Worm (Caenorhabditis elegans) whole organism, mixed stage, embryonic: ENCODE measurements around the gene med-2.
A peak's percentile ranks its signal among the peaks of the same experiment; 100 is the strongest.

ENCODE experiments used
- M03D4.4 ChIP-seq: sonication (generic microtip); optimal IDR thresholded peaks from 2 replicates; lab custom pipeline; 2017; ENCODE audit warnings: mild to moderate bottlenecking, missing genetic modification characterization, missing compliant biosample characterization
- bed-3 ChIP-seq: fragments of 200-800 bp; sonication (Bioruptor generic); optimal IDR thresholded peaks from 3 replicates; lab custom pipeline; 2018; ENCODE audit warnings: mild to moderate bottlenecking, missing genetic modification characterization, moderate library complexity, missing compliant biosample characterization
- blmp-1 ChIP-seq: fragments of 150-350 bp; optimal IDR thresholded peaks from 2 replicates; lab custom pipeline; 2014; ENCODE audit warnings: missing biosample characterization, missing genetic modification characterization
- ceh-39 ChIP-seq: fragments of 150-350 bp; optimal IDR thresholded peaks from 2 replicates; lab custom pipeline; 2014; ENCODE audit warnings: missing biosample characterization, missing genetic modification characterization
- ceh-43 ChIP-seq: fragments of 200-800 bp; sonication (Bioruptor generic); optimal IDR thresholded peaks from 2 replicates; lab custom pipeline; 2018; ENCODE audit warnings: mild to moderate bottlenecking, missing genetic modification characterization, moderate library complexity, missing compliant biosample characterization
- ceh-83 ChIP-seq: fragments of 200-800 bp; sonication (Bioruptor generic); optimal IDR thresholded peaks from 2 replicates; lab custom pipeline; 2018; ENCODE audit warnings: mild to moderate bottlenecking, missing genetic modification characterization, missing compliant biosample characterization
- ces-1 ChIP-seq: fragments of 150-350 bp; optimal IDR thresholded peaks from 2 replicates; lab custom pipeline; 2014; ENCODE audit warnings: missing biosample characterization, missing genetic modification reagents, missing genetic modification characterization
- cnd-1 ChIP-seq: fragments of 200-800 bp; sonication (Bioruptor generic); optimal IDR thresholded peaks from 2 replicates; lab custom pipeline; 2018; ENCODE audit warnings: mild to moderate bottlenecking, missing genetic modification characterization, missing compliant biosample characterization
- elt-1 ChIP-seq: sonication (generic microtip); optimal IDR thresholded peaks from 2 replicates; lab custom pipeline; 2017; ENCODE audit warnings: missing genetic modification characterization, mild to moderate bottlenecking, missing compliant biosample characterization, antibody characterized with exemption, moderate library complexity, borderline replicate concordance; ENCODE audit not compliant: insufficient read depth
- elt-3 ChIP-seq: fragments of 150-350 bp; optimal IDR thresholded peaks from 2 replicates; lab custom pipeline; 2014; ENCODE audit warnings: missing biosample characterization, missing genetic modification characterization
- flh-1 ChIP-seq: fragments of 200-800 bp; sonication (Bioruptor generic); optimal IDR thresholded peaks from 2 replicates; lab custom pipeline; 2018; ENCODE audit warnings: mild to moderate bottlenecking, missing genetic modification characterization, moderate library complexity, missing compliant biosample characterization
- ham-2 ChIP-seq: fragments of 200-800 bp; sonication (Bioruptor generic); optimal IDR thresholded peaks from 2 replicates; lab custom pipeline; 2018; ENCODE audit warnings: mild to moderate bottlenecking, missing genetic modification characterization, missing compliant biosample characterization
- hlh-1 ChIP-seq: fragments of 150-350 bp; optimal IDR thresholded peaks from 2 replicates; lab custom pipeline; 2014; ENCODE audit warnings: missing biosample characterization, missing genetic modification reagents, missing genetic modification characterization
- lin-13 ChIP-seq: fragments of 150-350 bp; optimal IDR thresholded peaks from 2 replicates; lab custom pipeline; 2014; ENCODE audit warnings: missing biosample characterization, missing genetic modification characterization
- lin-32 ChIP-seq: fragments of 200-800 bp; sonication (Bioruptor generic); optimal IDR thresholded peaks from 2 replicates; lab custom pipeline; 2018; ENCODE audit warnings: mild to moderate bottlenecking, missing genetic modification characterization, missing compliant biosample characterization
- lsy-2 ChIP-seq: fragments of 150-350 bp; optimal IDR thresholded peaks from 2 replicates; lab custom pipeline; 2014; ENCODE audit warnings: missing biosample characterization, missing genetic modification characterization
- mab-5 ChIP-seq: fragments of 150-350 bp; optimal IDR thresholded peaks from 2 replicates; lab custom pipeline; 2014; ENCODE audit warnings: missing biosample characterization, missing genetic modification characterization
- mep-1 ChIP-seq: fragments of 150-350 bp; optimal IDR thresholded peaks from 2 replicates; lab custom pipeline; 2017; ENCODE audit warnings: missing biosample characterization, missing genetic modification reagents, missing genetic modification characterization, inconsistent platforms
- mls-2 ChIP-seq: sonication (generic microtip); optimal IDR thresholded peaks from 2 replicates; lab custom pipeline; 2016; ENCODE audit warnings: mild to moderate bottlenecking, missing genetic modification characterization, moderate library complexity, missing compliant biosample characterization
- nhr-12 ChIP-seq: fragments of 150-350 bp; optimal IDR thresholded peaks from 2 replicates; lab custom pipeline; 2014; ENCODE audit warnings: missing biosample characterization, missing genetic modification characterization
- nhr-237 ChIP-seq: fragments of 150-350 bp; optimal IDR thresholded peaks from 2 replicates; lab custom pipeline; 2014; ENCODE audit warnings: missing biosample characterization, missing genetic modification characterization
- nhr-28 ChIP-seq: fragments of 150-350 bp; optimal IDR thresholded peaks from 2 replicates; lab custom pipeline; 2014; ENCODE audit warnings: missing biosample characterization, missing genetic modification characterization
- nhr-76 ChIP-seq: sonication (generic microtip); optimal IDR thresholded peaks from 2 replicates; lab custom pipeline; 2017; ENCODE audit warnings: missing biosample characterization, missing genetic modification characterization
- pha-4 ChIP-seq: fragments of 150-350 bp; optimal IDR thresholded peaks from 2 replicates; lab custom pipeline; 2018; ENCODE audit warnings: missing biosample characterization, missing genetic modification reagents, missing genetic modification characterization
- sem-2 ChIP-seq: fragments of 200-800 bp; sonication (Bioruptor generic); optimal IDR thresholded peaks from 2 replicates; lab custom pipeline; 2018; ENCODE audit warnings: mild to moderate bottlenecking, missing genetic modification characterization, missing compliant biosample characterization
- snpc-4 ChIP-seq: fragments of 150-350 bp; optimal IDR thresholded peaks from 2 replicates; lab custom pipeline; 2014; ENCODE audit warnings: missing biosample characterization, missing genetic modification characterization
- sptf-1 ChIP-seq: sonication (generic microtip); optimal IDR thresholded peaks from 2 replicates; lab custom pipeline; 2017; ENCODE audit warnings: mild to moderate bottlenecking, missing genetic modification characterization, moderate library complexity, missing compliant biosample characterization
- tbx-8 ChIP-seq: fragments of 200-800 bp; sonication (Bioruptor generic); optimal IDR thresholded peaks from 2 replicates; lab custom pipeline; 2018; ENCODE audit warnings: mild to moderate bottlenecking, missing genetic modification characterization, moderate library complexity, missing compliant biosample characterization
- unc-120 ChIP-seq: sonication (generic microtip); optimal IDR thresholded peaks from 2 replicates; lab custom pipeline; 2017; ENCODE audit warnings: missing genetic modification characterization, missing compliant biosample characterization; ENCODE audit not compliant: poor library complexity, severe bottlenecking
- unc-39 ChIP-seq: fragments of 150-350 bp; optimal IDR thresholded peaks from 2 replicates; lab custom pipeline; 2014; ENCODE audit warnings: missing biosample characterization, missing genetic modification characterization
- unc-62 ChIP-seq: fragments of 150-350 bp; optimal IDR thresholded peaks from 2 replicates; lab custom pipeline; 2014; ENCODE audit warnings: missing biosample characterization, missing genetic modification reagents, missing genetic modification characterization
- zip-8 ChIP-seq: fragments of 150-350 bp; optimal IDR thresholded peaks from 2 replicates; lab custom pipeline; 2014; ENCODE audit warnings: missing biosample characterization, missing genetic modification characterization
- ztf-11 ChIP-seq: fragments of 150-350 bp; optimal IDR thresholded peaks from 2 replicates; lab custom pipeline; 2014; ENCODE audit warnings: missing biosample characterization, missing genetic modification characterization

med-2 gene

ce11 chrIII:6884203-6884602 is at the start of gene med-2:
Gene med-2, plus strand, starts transcription at chrIII:6884503.
- TF ChIP-seq mep-1 (tag; lab: Kevin White, UChicago) (no peak), unc-62 (GFP tag; lab: Kevin White, UChicago) (no peak), elt-3 (no peak), mls-2 (tag; lab: Kevin White, UChicago) (no peak), flh-1 (GFP tag; lab: Kevin White, UChicago) (no peak), unc-120 (tag; lab: Kevin White, UChicago) (no peak), M03D4.4 (tag; lab: Kevin White, UChicago) (no peak), ham-2 (GFP tag; lab: Kevin White, UChicago) (no peak), blmp-1 (tag; lab: Kevin White, UChicago) (no peak), nhr-12 (tag; lab: Kevin White, UChicago) (no peak), ztf-11 (tag; lab: Kevin White, UChicago) (no peak), ceh-43 (no peak), nhr-76 (tag; lab: Kevin White, UChicago) (no peak), nhr-28 (tag; lab: Kevin White, UChicago) (no peak), pha-4 (tag; lab: Kevin White, UChicago) (no peak), nhr-237 (tag; lab: Kevin White, UChicago) (no peak), unc-39 (tag; lab: Kevin White, UChicago) (no peak)

- TF ChIP-seq mls-2 (tag; lab: Kevin White, UChicago) (no peak), zip-8 (tag; lab: Kevin White, UChicago) (peak; percentile 90), ces-1 (GFP tag; lab: Kevin White, UChicago) (peak; percentile 39), lin-13 (tag; lab: Kevin White, UChicago) (no peak)
- TF ChIP-seq, all 35 proteins: peak for 2
Observed at ce11 chrIII:6837320-6837719, 47.0 kb upstream of the med-2 start.

DNA sequence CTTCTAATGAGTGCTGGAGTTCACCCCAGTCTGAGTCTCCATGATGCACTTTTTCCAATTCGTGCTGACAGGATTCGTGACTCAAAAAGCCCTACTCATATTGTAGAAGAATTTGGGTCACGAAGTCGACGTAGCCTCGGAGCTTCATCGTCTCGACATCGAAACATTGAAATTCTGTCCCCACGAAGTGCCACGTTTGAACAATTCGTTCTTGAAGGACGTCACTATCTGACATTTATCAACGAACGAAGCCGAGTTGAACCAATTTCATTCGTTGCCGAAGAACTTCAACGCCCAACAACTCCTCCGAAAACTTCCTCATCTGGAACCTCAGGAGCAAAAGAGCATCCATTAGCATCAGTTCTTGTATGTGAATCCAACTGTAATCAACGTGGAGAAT is 45.2 kb upstream of the med-2 start:
- TF ChIP-seq sem-2 (GFP tag; lab: Kevin White, UChicago) = no peak
- no peak for TF ChIP-seq unc-120 (tag; lab: Kevin White, UChicago)
- no peak for TF ChIP-seq nhr-76 (tag; lab: Kevin White, UChicago)
- TF ChIP-seq mab-5 (tag; lab: Kevin White, UChicago) = no peak
- TF ChIP-seq hlh-1 (tag; lab: Kevin White, UChicago) = no peak
- no peak for TF ChIP-seq ham-2 (GFP tag; lab: Kevin White, UChicago)
- TF ChIP-seq ceh-39 (tag; lab: Kevin White, UChicago) = no peak
- TF ChIP-seq snpc-4 (tag; lab: Kevin White, UChicago) = no peak
- TF ChIP-seq ceh-83 (GFP tag; lab: Kevin White, UChicago) = no peak
- no peak for TF ChIP-seq ces-1 (GFP tag; lab: Kevin White, UChicago)
- no peak for TF ChIP-seq sptf-1 (tag; lab: Kevin White, UChicago)
- no peak for TF ChIP-seq blmp-1 (tag; lab: Kevin White, UChicago)
- TF ChIP-seq zip-8 (tag; lab: Kevin White, UChicago) = no peak
- TF ChIP-seq lin-13 (tag; lab: Kevin White, UChicago) = no peak
- no peak for TF ChIP-seq lin-32 (GFP tag; lab: Kevin White, UChicago)
- no peak for TF ChIP-seq tbx-8 (GFP tag; lab: Kevin White, UChicago)
- TF ChIP-seq, all 35 proteins: peak for 0

- TF ChIP-seq nhr-76 (tag; lab: Kevin White, UChicago) = no peak
- TF ChIP-seq nhr-28 (tag; lab: Kevin White, UChicago) = no peak
- no peak for TF ChIP-seq bed-3 (GFP tag; lab: Kevin White, UChicago)
- no peak for TF ChIP-seq pha-4 (tag; lab: Kevin White, UChicago)
- no peak for TF ChIP-seq hlh-1 (tag; lab: Kevin White, UChicago)
- no peak for TF ChIP-seq cnd-1 (tag; lab: Kevin White, UChicago)
- TF ChIP-seq flh-1 (GFP tag; lab: Kevin White, UChicago) = no peak
- no peak for TF ChIP-seq tbx-8 (GFP tag; lab: Kevin White, UChicago)
- TF ChIP-seq, all 35 proteins: peak for 0
Observed at ce11 chrIII:6848654-6849204, 35.6 kb upstream of the med-2 start, which contains the start of gene dhhc-5. Gene dhhc-5, minus strand, starts transcription at chrIII:6849059.

- TF ChIP-seq elt-1 (tag; lab: Kevin White, UChicago) (no peak), mep-1 (tag; lab: Kevin White, UChicago) (no peak), cnd-1 (tag; lab: Kevin White, UChicago) (no peak), elt-3 (no peak), ces-1 (GFP tag; lab: Kevin White, UChicago) (no peak), unc-62 (GFP tag; lab: Kevin White, UChicago) (no peak), hlh-1 (tag; lab: Kevin White, UChicago) (no peak), ceh-83 (GFP tag; lab: Kevin White, UChicago) (no peak), ceh-39 (tag; lab: Kevin White, UChicago) (no peak), unc-120 (tag; lab: Kevin White, UChicago) (no peak), lsy-2 (no peak)
Observed at ce11 chrIII:6850255-6850654, 34.0 kb upstream of the med-2 start, which contains the start of gene srv-1. Gene srv-1, plus strand, starts transcription at chrIII:6850385.
